Fruit fly (Drosophila melanogaster) whole organism, wandering third instar larva: ENCODE results near the gene CG9289.

Experiments used
- Abd-B ChIP-seq: fragments of >200 bp; optimal IDR thresholded peaks from 2 replicates; lab custom pipeline; 2017; ENCODE audit warnings: missing biosample characterization, missing genetic modification characterization
- CG9705 ChIP-seq: fragments of 200-800 bp; sonication (Bioruptor generic); optimal IDR thresholded peaks from 2 replicates; lab custom pipeline; 2018; ENCODE audit warnings: missing biosample characterization, mild to moderate bottlenecking, missing genetic modification characterization
- CrebA ChIP-seq: fragments of 200-800 bp; sonication (Bioruptor generic); optimal IDR thresholded peaks from 2 replicates; lab custom pipeline; 2016; ENCODE audit warnings: missing biosample characterization, mild to moderate bottlenecking, missing genetic modification characterization, borderline replicate concordance
- Dfd ChIP-seq: fragments of >200 bp; optimal IDR thresholded peaks from 2 replicates; lab custom pipeline; 2017; ENCODE audit warnings: missing biosample characterization, missing genetic modification characterization
- Dif ChIP-seq: fragments of 200-275, 200-300 bp; sonication (Bioruptor generic); optimal IDR thresholded peaks from 2 replicates; lab custom pipeline; 2018; ENCODE audit warnings: missing biosample characterization, missing genetic modification characterization; ENCODE audit not compliant: partially characterized antibody
- HLH106 ChIP-seq: fragments of 200-800 bp; optimal IDR thresholded peaks from 3 replicates; lab custom pipeline; 2019; ENCODE audit warnings: missing biosample characterization, mild to moderate bottlenecking, missing genetic modification characterization, moderate library complexity
- Hnf4 ChIP-seq: fragments of 200-800 bp; sonication (Bioruptor generic); optimal IDR thresholded peaks from 2 replicates; lab custom pipeline; 2016; ENCODE audit warnings: missing biosample characterization, mild to moderate bottlenecking, missing genetic modification characterization
- Hr83 ChIP-seq: fragments of 200-300 bp; sonication (Bioruptor generic); optimal IDR thresholded peaks from 2 replicates; lab custom pipeline; 2016; ENCODE audit warnings: missing biosample characterization, mild to moderate bottlenecking, missing genetic modification characterization, moderate library complexity; ENCODE audit not compliant: poor library complexity, severe bottlenecking
- Jra ChIP-seq: sonication (Bioruptor generic); optimal IDR thresholded peaks from 2 replicates; lab custom pipeline; 2016; ENCODE audit warnings: missing biosample characterization, missing genetic modification characterization
- Rel ChIP-seq, 2 experiments: fragments of 200-800 bp; sonication (Bioruptor generic) in 1 of 2; optimal IDR thresholded peaks; 2 replicates in 1 of 2; 3 replicates in 1 of 2; lab custom pipeline; 2016 to 2019; ENCODE audit warnings: mild to moderate bottlenecking in 2 of 2, missing biosample characterization in 2 of 2, missing genetic modification characterization in 2 of 2, moderate library complexity in 1 of 2
- Sp1 ChIP-seq: fragments of 200-800 bp; sonication (Bioruptor generic); optimal IDR thresholded peaks from 3 replicates; lab custom pipeline; 2019; ENCODE audit warnings: missing biosample characterization, mild to moderate bottlenecking, missing genetic modification characterization, moderate library complexity
- br ChIP-seq: fragments of 200-800 bp; sonication (Bioruptor generic); optimal IDR thresholded peaks from 2 replicates; lab custom pipeline; 2016; ENCODE audit warnings: missing biosample characterization, missing genetic modification characterization
- dl ChIP-seq, 2 experiments: fragments of 175-275, 200-275 bp in 1 of 2; fragments of 200-275 bp in 1 of 2; sonication (Bioruptor generic); optimal IDR thresholded peaks; lab custom pipeline; 2018; ENCODE audit warnings: mild to moderate bottlenecking in 2 of 2, missing biosample characterization in 2 of 2, missing genetic modification characterization in 2 of 2, moderate library complexity in 2 of 2; ENCODE audit not compliant: partially characterized antibody in 2 of 2, insufficient read depth in 1 of 2
- dsf ChIP-seq: sonication (Bioruptor generic); optimal IDR thresholded peaks from 2 replicates; lab custom pipeline; 2016; ENCODE audit warnings: missing biosample characterization, missing genetic modification characterization, borderline replicate concordance
- ey ChIP-seq: fragments of 200-800 bp; sonication (Bioruptor generic); optimal IDR thresholded peaks from 2 replicates; lab custom pipeline; 2016; ENCODE audit warnings: missing biosample characterization, missing genetic modification characterization
- foxo ChIP-seq, 2 experiments: fragments of 200-800 bp; sonication (Bioruptor generic); optimal IDR thresholded peaks; 2 replicates in 1 of 2; 3 replicates in 1 of 2; lab custom pipeline; 2016 to 2017; ENCODE audit warnings: missing biosample characterization in 2 of 2, missing genetic modification characterization in 2 of 2
- fru ChIP-seq: fragments of 200-800 bp; sonication (Bioruptor generic); optimal IDR thresholded peaks from 3 replicates; lab custom pipeline; 2016; ENCODE audit warnings: missing biosample characterization, mild to moderate bottlenecking, missing genetic modification characterization
- h ChIP-seq: fragments of 200-800 bp; sonication (Bioruptor generic); optimal IDR thresholded peaks from 3 replicates; lab custom pipeline; 2016; ENCODE audit warnings: missing biosample characterization, mild to moderate bottlenecking, missing genetic modification characterization
- jim ChIP-seq: fragments of 175-275, 200-325 bp; sonication (Bioruptor generic); optimal IDR thresholded peaks from 2 replicates; lab custom pipeline; 2016; ENCODE audit warnings: missing biosample characterization, mild to moderate bottlenecking, missing genetic modification characterization
- pan ChIP-seq: fragments of >200 bp; optimal IDR thresholded peaks from 2 replicates; lab custom pipeline; 2017
- psq ChIP-seq: fragments of 200-800 bp; sonication (Bioruptor generic); optimal IDR thresholded peaks from 3 replicates; lab custom pipeline; 2017; ENCODE audit warnings: missing biosample characterization, mild to moderate bottlenecking, missing genetic modification characterization, moderate library complexity
- rgr ChIP-seq: fragments of 200-800 bp; sonication (Bioruptor generic); optimal IDR thresholded peaks from 3 replicates; lab custom pipeline; 2016; ENCODE audit warnings: missing biosample characterization, mild to moderate bottlenecking, missing genetic modification characterization
- sage ChIP-seq: fragments of 200-800 bp; sonication (Bioruptor generic); optimal IDR thresholded peaks from 2 replicates; lab custom pipeline; 2016; ENCODE audit warnings: missing biosample characterization, mild to moderate bottlenecking, missing genetic modification characterization
- sv ChIP-seq: fragments of 200-800 bp; sonication (Bioruptor generic); optimal IDR thresholded peaks from 3 replicates; lab custom pipeline; 2016; ENCODE audit warnings: missing biosample characterization, missing genetic modification characterization
- tai ChIP-seq: sonication (Bioruptor generic); optimal IDR thresholded peaks from 2 replicates; lab custom pipeline; 2016; ENCODE audit warnings: missing biosample characterization, missing genetic modification characterization
- usp ChIP-seq: fragments of >200 bp; optimal IDR thresholded peaks from 2 replicates; lab custom pipeline; 2017; ENCODE audit warnings: missing biosample characterization, missing genetic modification characterization

The CG9289 gene

dm6 chr2L:8690913-8691291, 6.7 kb upstream of the CG9289 start:
- peak; percentile 13 for TF ChIP-seq Hr83 (GFP tag; lab: Kevin White, UChicago)
- TF ChIP-seq dl (GFP tag; optimal IDR thresholded peaks at IDR 0.05; lab: Kevin White, UChicago; ENCODE audit: insufficient read depth in 1 of 2, partially characterized antibody in 2 of 2): no peak
- TF ChIP-seq br: no peak
- TF ChIP-seq dsf: no peak
- no peak for TF ChIP-seq Rel (GFP tag; optimal IDR thresholded peaks at IDR 0.05; lab: Kevin White, UChicago)
- peak; percentile 75 for TF ChIP-seq Rel (tag; optimal IDR thresholded peaks at IDR 0.05; lab: Kevin White, UChicago)
- TF ChIP-seq sv (GFP tag; lab: Kevin White, UChicago): no peak
- no peak for TF ChIP-seq foxo (GFP tag; optimal IDR thresholded peaks at IDR 0.05; lab: Kevin White, UChicago)
- TF ChIP-seq Sp1 (GFP tag; lab: Kevin White, UChicago): no peak
- no peak for TF ChIP-seq CG9705 (GFP tag; lab: Kevin White, UChicago)
- TF ChIP-seq Dif (GFP tag; lab: Kevin White, UChicago): peak; percentile 9
- no peak for TF ChIP-seq pan (lab: Kevin White, UChicago)
- no peak for TF ChIP-seq usp (GFP tag; lab: Kevin White, UChicago)
- TF ChIP-seq Hnf4: no peak
- no peak for TF ChIP-seq psq (GFP tag; lab: Kevin White, UChicago)
- TF ChIP-seq sage (GFP tag; lab: Kevin White, UChicago): no peak
- TF ChIP-seq fru (GFP tag; lab: Kevin White, UChicago): no peak
- no peak for TF ChIP-seq Jra (GFP tag; lab: Kevin White, UChicago)
- TF ChIP-seq ey (GFP tag; lab: Kevin White, UChicago): no peak
- TF ChIP-seq jim (GFP tag; lab: Kevin White, UChicago): no peak
- TF ChIP-seq rgr: no peak
- no peak for TF ChIP-seq h (GFP tag; lab: Kevin White, UChicago)

DNA sequence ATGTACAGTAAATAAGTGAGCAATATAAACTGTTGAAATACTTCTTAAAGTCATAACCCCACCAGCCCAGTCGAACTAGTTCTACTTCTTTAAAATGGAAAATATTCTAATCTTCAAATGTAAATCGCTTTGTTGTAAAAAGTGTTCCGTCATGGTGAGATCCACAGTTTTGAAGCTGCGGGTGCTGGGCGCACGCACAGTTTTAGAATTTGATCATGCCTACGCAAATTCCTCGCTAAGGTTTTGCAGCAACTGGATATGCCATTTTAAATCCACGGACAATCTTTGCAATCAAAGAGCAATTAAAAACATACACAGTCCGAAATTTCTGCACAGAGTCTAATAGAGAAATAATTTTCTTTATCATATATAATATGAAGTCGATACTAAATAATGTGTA, 6.2 kb upstream of the CG9289 start:
- TF ChIP-seq Hr83 (GFP tag; lab: Kevin White, UChicago) (no peak), Dfd (GFP tag; lab: Kevin White, UChicago) (no peak), Dif (GFP tag; lab: Kevin White, UChicago) (no peak), dsf (no peak), Hnf4 (peak; percentile 3), HLH106 (tag; lab: Kevin White, UChicago) (no peak)

DNA sequence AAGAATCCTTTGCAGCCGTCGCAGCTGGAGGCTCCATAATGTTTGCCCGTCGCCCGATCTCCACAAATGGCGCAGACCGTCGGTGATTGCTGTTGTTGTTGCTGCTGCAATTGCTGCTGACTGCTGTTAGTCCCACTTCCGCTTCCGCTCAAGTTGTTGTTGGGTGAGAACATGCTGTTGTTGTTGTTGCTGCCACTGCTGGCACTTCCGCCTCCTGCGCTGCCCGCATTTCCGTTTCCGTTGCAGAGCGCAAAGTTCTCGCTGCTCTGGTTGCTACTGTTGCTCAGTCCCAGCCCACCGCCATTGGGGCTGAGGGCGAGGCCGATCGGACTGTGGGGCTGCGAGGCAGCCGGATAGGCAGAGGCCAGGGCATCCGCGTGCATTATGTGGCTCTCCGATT, 5.7 kb upstream of the CG9289 start:
- no peak for TF ChIP-seq h (GFP tag; lab: Kevin White, UChicago)
- TF ChIP-seq HLH106 (tag; lab: Kevin White, UChicago): no peak
- TF ChIP-seq CrebA (GFP tag; lab: Kevin White, UChicago): no peak
- TF ChIP-seq Abd-B: no peak

- TF ChIP-seq psq (GFP tag; lab: Kevin White, UChicago) (no peak), Hnf4 (peak; percentile 32), foxo (GFP tag; optimal IDR thresholded peaks at IDR 0.05; lab: Kevin White, UChicago) (no peak), ey (GFP tag; lab: Kevin White, UChicago) (no peak), tai (no peak), rgr (no peak)
- TF ChIP-seq, all 38 proteins: peak for 1
These were observed 1.6 kb upstream of the CG9289 start, which contains the start of the genes PrBP and Trs23 for dm6 chr2L:8685668-8686306. Gene PrBP (minus strand): TSS chr2L:8685955. Gene Trs23 (plus strand): TSS chr2L:8686231.

dm6 chr2L:8683261-8684042, 724 bp downstream of the CG9289 start:
- no peak for TF ChIP-seq dl (GFP tag; optimal IDR thresholded peaks at IDR 0.05; lab: Kevin White, UChicago; ENCODE audit: insufficient read depth in 1 of 2, partially characterized antibody in 2 of 2)
- no peak for TF ChIP-seq Rel (GFP tag; optimal IDR thresholded peaks at IDR 0.05; lab: Kevin White, UChicago)
- TF ChIP-seq Rel (tag; optimal IDR thresholded peaks at IDR 0.05; lab: Kevin White, UChicago): peak; percentile 27
